Fruit fly (Drosophila melanogaster): ENCODE results near the gene CG11836.

DNA sequence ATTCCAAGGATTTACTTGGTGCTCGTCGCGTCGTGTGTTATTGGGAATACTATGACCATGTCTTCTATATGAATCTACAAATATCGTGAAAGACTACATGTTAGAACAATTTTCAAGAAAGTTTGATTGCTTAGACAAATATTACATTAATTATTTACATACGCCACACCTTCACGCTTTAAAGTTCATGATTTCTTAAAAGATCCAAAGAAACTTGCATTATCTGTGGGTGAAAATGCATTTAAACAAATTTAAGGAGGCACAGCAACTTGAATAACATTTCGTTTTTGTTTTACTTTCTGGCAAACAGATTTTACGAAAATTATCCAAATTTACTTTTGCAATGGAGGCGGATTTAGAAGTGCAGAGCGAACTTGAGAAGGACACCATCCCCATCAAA, 34.3 kb upstream of the CG11836 start, which contains the start of gene CG31115:
- TF ChIP-seq CG8478 (optimal IDR thresholded peaks at IDR 0.05) (no peak), psq (optimal IDR thresholded peaks at IDR 0.05) (no peak), usp (GFP tag; optimal IDR thresholded peaks at IDR 0.05) (no peak)
